Worm (Caenorhabditis elegans): ENCODE measurements around the gene nhr-102.

nhr-102 gene

ce11 chrV:15872273-15872672, 3.9 kb downstream of the nhr-102 start, which contains the start of gene str-56:
str-56 (plus strand) TSS chrV:15872573.
- TF ChIP-seq ceh-43 (GFP tag; optimal IDR thresholded peaks at IDR 0.05) = no peak
- no peak for TF ChIP-seq mab-5 (tag; optimal IDR thresholded peaks at IDR 0.05)
- TF ChIP-seq nhr-28 (tag; optimal IDR thresholded peaks at IDR 0.05) = no peak
- TF ChIP-seq blmp-1 (tag; optimal IDR thresholded peaks at IDR 0.05) = no peak
- no peak for TF ChIP-seq nhr-237 (tag; optimal IDR thresholded peaks at IDR 0.05)
- no peak for TF ChIP-seq ces-1 (GFP tag; optimal IDR thresholded peaks at IDR 0.05)
- no peak for TF ChIP-seq nhr-12 (tag; optimal IDR thresholded peaks at IDR 0.05)
- no peak for TF ChIP-seq snpc-4 (tag; optimal IDR thresholded peaks at IDR 0.05)
- no peak for TF ChIP-seq cnd-1 (tag; optimal IDR thresholded peaks at IDR 0.05)
- no peak for TF ChIP-seq flh-1 (GFP tag; optimal IDR thresholded peaks at IDR 0.05)
- TF ChIP-seq ham-2 (GFP tag; optimal IDR thresholded peaks at IDR 0.05) = no peak
- no peak for TF ChIP-seq unc-62 (GFP tag; optimal IDR thresholded peaks at IDR 0.05)
- TF ChIP-seq unc-39 (tag; optimal IDR thresholded peaks at IDR 0.05) = no peak
- no peak for TF ChIP-seq nhr-76 (tag; optimal IDR thresholded peaks at IDR 0.05)
- TF ChIP-seq lsy-2 (tag; optimal IDR thresholded peaks at IDR 0.05) = no peak
- no peak for TF ChIP-seq zip-8 (tag; optimal IDR thresholded peaks at IDR 0.05)

- TF ChIP-seq sptf-1 (tag; optimal IDR thresholded peaks at IDR 0.05) = no peak
- TF ChIP-seq cnd-1 (tag; optimal IDR thresholded peaks at IDR 0.05) = no peak
- no peak for TF ChIP-seq M03D4.4 (tag; optimal IDR thresholded peaks at IDR 0.05)
- no peak for TF ChIP-seq flh-1 (GFP tag; optimal IDR thresholded peaks at IDR 0.05)
- no peak for TF ChIP-seq drap-1 (GFP tag; optimal IDR thresholded peaks at IDR 0.05)
- TF ChIP-seq nhr-12 (tag; optimal IDR thresholded peaks at IDR 0.05) = no peak
- TF ChIP-seq blmp-1 (tag; optimal IDR thresholded peaks at IDR 0.05) = no peak
- TF ChIP-seq lin-32 (GFP tag; optimal IDR thresholded peaks at IDR 0.05) = no peak
- no peak for TF ChIP-seq elt-3 (tag; optimal IDR thresholded peaks at IDR 0.05)
These were observed 5.9 kb downstream of the nhr-102 start, which contains the start of gene str-57 for ce11 chrV:15870356-15870755. str-57 (plus strand) TSS chrV:15870656.

- TF ChIP-seq elt-3 (tag; optimal IDR thresholded peaks at IDR 0.05) (no peak), nhr-76 (tag; optimal IDR thresholded peaks at IDR 0.05) (no peak), blmp-1 (tag; optimal IDR thresholded peaks at IDR 0.05) (no peak), unc-120 (tag; optimal IDR thresholded peaks at IDR 0.05; ENCODE audit: poor library complexity, severe bottlenecking) (no peak), ham-2 (GFP tag; optimal IDR thresholded peaks at IDR 0.05) (no peak), ceh-83 (GFP tag; optimal IDR thresholded peaks at IDR 0.05) (no peak), nhr-237 (tag; optimal IDR thresholded peaks at IDR 0.05) (no peak), flh-1 (GFP tag; optimal IDR thresholded peaks at IDR 0.05) (no peak), drap-1 (GFP tag; optimal IDR thresholded peaks at IDR 0.05) (no peak), M03D4.4 (tag; optimal IDR thresholded peaks at IDR 0.05) (no peak), elt-1 (tag; optimal IDR thresholded peaks at IDR 0.05; ENCODE audit: borderline replicate concordance, insufficient read depth) (no peak), unc-62 (GFP tag; optimal IDR thresholded peaks at IDR 0.05) (no peak), nhr-12 (tag; optimal IDR thresholded peaks at IDR 0.05) (no peak), snpc-4 (tag; optimal IDR thresholded peaks at IDR 0.05) (no peak), unc-39 (tag; optimal IDR thresholded peaks at IDR 0.05) (no peak)
These were observed 8.8 kb downstream of the nhr-102 start, which contains the start of gene fbxa-197 for ce11 chrV:15867373-15867772. fbxa-197 (plus strand) TSS chrV:15867673.

DNA sequence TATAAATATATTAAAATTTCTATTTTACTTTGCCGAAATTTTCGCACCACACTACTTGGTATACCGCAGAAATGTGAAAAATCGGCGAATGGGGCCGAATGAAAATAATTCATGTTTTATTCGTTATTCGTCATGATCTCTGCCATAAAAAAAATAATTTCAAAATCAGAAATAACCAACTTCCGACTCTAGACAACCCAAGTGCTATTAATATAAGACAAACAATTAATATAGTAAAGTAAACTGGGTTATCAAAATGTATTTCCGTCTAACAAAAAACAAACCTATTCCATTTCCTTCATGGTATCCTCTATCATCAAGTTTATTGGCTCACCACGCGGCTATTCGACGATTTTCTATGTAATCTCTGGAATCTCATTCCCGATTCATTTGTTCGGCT, 10.4 kb downstream of the nhr-102 start, which contains the start of gene srh-293:
Gene srh-293, plus strand, starts transcription at position 301 of the 400 bp plus-strand sequence.
- TF ChIP-seq hlh-1 (tag; optimal IDR thresholded peaks at IDR 0.05) (no peak), ces-1 (GFP tag; optimal IDR thresholded peaks at IDR 0.05) (no peak), unc-120 (tag; optimal IDR thresholded peaks at IDR 0.05; ENCODE audit: poor library complexity, severe bottlenecking) (no peak), unc-62 (GFP tag; optimal IDR thresholded peaks at IDR 0.05) (no peak), nhr-237 (tag; optimal IDR thresholded peaks at IDR 0.05) (no peak)

DNA sequence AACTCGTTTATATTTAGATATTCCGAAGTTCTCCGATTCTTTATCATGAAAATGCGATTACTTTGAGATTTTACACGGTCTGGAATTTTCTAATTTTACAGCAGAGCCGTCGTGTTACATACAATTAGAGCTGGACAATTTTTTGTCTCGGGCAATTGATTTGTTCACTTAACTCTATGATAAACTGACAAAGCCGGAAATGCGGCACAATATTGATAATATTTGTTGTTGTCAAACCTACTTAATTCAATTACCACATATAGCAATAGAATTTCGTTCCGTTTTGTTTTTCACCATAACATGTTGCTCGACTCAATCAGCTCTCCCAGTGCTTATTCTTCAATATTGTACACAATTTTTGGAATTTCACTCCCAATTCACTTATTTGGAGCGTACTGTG, 13.2 kb downstream of the nhr-102 start, which contains the start of gene srh-299:
Gene srh-299, plus strand, starts transcription at position 301 of the 400 bp plus-strand sequence.
- TF ChIP-seq nhr-2 (tag; optimal IDR thresholded peaks at IDR 0.05) = no peak
- TF ChIP-seq drap-1 (GFP tag; optimal IDR thresholded peaks at IDR 0.05) = no peak
- no peak for TF ChIP-seq nhr-237 (tag; optimal IDR thresholded peaks at IDR 0.05)
- TF ChIP-seq ceh-39 (tag; optimal IDR thresholded peaks at IDR 0.05) = no peak
- TF ChIP-seq tbx-8 (GFP tag; optimal IDR thresholded peaks at IDR 0.05) = no peak

DNA sequence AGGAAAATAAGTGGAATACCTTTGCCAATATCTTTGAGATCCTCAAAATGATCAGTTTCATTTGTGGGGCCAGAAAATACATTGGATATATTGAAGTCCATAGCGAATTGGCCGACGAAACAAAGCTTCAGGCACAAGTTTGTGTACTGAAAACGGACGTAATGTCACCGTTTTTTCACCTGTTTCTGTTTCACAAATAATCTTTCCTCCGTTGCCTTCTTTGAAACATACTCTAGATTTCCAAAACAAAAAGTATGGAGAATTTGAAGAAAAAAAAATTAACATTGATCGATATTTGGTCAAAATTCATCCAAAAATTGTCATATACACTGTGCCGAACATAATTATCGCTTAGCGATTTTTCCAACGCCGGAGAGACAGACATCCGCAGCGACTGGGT, 13.6 kb downstream of the nhr-102 start, which contains the start of gene srz-12:
Gene srz-12, minus strand, starts transcription at position 101 of the 400 bp plus-strand sequence.
- no peak for TF ChIP-seq unc-120 (tag; optimal IDR thresholded peaks at IDR 0.05; ENCODE audit: poor library complexity, severe bottlenecking)
- TF ChIP-seq nhr-76 (tag; optimal IDR thresholded peaks at IDR 0.05) = no peak
- TF ChIP-seq sptf-1 (tag; optimal IDR thresholded peaks at IDR 0.05) = no peak
- no peak for TF ChIP-seq mep-1 (tag; optimal IDR thresholded peaks at IDR 0.05)
- no peak for TF ChIP-seq pha-4 (tag; optimal IDR thresholded peaks at IDR 0.05)
- TF ChIP-seq nhr-12 (tag; optimal IDR thresholded peaks at IDR 0.05) = no peak
- no peak for TF ChIP-seq mab-5 (tag; optimal IDR thresholded peaks at IDR 0.05)
- no peak for TF ChIP-seq lin-32 (GFP tag; optimal IDR thresholded peaks at IDR 0.05)
- TF ChIP-seq sem-2 (GFP tag; optimal IDR thresholded peaks at IDR 0.05) = no peak
- no peak for TF ChIP-seq ces-1 (GFP tag; optimal IDR thresholded peaks at IDR 0.05)
- TF ChIP-seq hlh-1 (tag; optimal IDR thresholded peaks at IDR 0.05) = no peak
- TF ChIP-seq lsy-2 (tag; optimal IDR thresholded peaks at IDR 0.05) = no peak
- TF ChIP-seq flh-1 (GFP tag; optimal IDR thresholded peaks at IDR 0.05) = no peak
- no peak for TF ChIP-seq mls-2 (tag; optimal IDR thresholded peaks at IDR 0.05)
- no peak for TF ChIP-seq ceh-43 (GFP tag; optimal IDR thresholded peaks at IDR 0.05)
